Worm (Caenorhabditis elegans): ENCODE results near the gene clec-52.

clec-52 gene

DNA sequence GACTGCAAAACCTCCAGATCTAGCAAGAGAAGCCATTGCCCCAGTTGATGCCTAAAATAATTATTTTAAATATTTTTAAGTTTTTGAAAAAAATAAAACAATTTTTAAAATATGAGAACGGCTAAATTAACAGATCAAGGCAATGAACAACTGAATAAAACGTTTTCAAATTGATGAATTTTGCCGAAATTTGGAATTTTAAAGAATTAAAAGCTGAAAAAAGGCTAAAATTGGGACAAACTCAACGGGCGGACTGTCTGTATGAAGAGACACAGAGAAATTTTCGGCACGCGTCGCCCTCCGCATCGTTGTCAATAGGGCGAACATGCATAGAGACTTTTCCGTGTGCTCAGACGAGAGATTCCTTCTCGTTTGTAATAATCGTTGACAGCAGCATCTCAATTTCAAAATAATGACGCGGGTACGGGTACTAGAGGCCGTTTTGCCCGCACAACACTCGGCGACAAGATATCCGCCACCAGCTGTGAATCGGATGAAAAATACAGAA lies 32.5 kb downstream of the clec-52 start, which contains the start of the genes isp-1 and islo-1 (continued):
- TF ChIP-seq ceh-40 (GFP tag; IDR thresholded peaks at IDR 0.05) = no peak
- no peak for TF ChIP-seq cebp-2 (GFP tag; IDR thresholded peaks at IDR 0.05)
- no peak for TF ChIP-seq ztf-22 (GFP tag; optimal IDR thresholded peaks at IDR 0.05)
- TF ChIP-seq let-607 (tag; optimal IDR thresholded peaks at IDR 0.05) = no peak
- TF ChIP-seq F49E8.2 (tag; optimal IDR thresholded peaks at IDR 0.05; ENCODE audit: insufficient read depth) = peak; percentile 1
- TF ChIP-seq lir-1 (GFP tag; conservative IDR thresholded peaks at IDR 0.05) = no peak
- no peak for TF ChIP-seq rcor-1 (GFP tag; IDR thresholded peaks at IDR 0.05)
- no peak for TF ChIP-seq madf-10 (tag; optimal IDR thresholded peaks at IDR 0.05)
- no peak for TF ChIP-seq pha-4 (tag; optimal IDR thresholded peaks at IDR 0.05)
- TF ChIP-seq ceh-91 (GFP tag; IDR thresholded peaks at IDR 0.05) = 0 out of 2 replicates have a peak, but pooled peaks have one; percentile 19
- TF ChIP-seq rec-8 (tag; optimal IDR thresholded peaks at IDR 0.05) = no peak
- no peak for TF ChIP-seq xnd-1 (tag; optimal IDR thresholded peaks at IDR 0.05)
- TF ChIP-seq chd-7 (tag; optimal IDR thresholded peaks at IDR 0.05) = no peak
- TF ChIP-seq zfh-2 (GFP tag; conservative IDR thresholded peaks at IDR 0.05) = no peak
- no peak for TF ChIP-seq somi-1 (GFP tag; optimal IDR thresholded peaks at IDR 0.05)
- TF ChIP-seq bed-2 (GFP tag; IDR thresholded peaks at IDR 0.05) = no peak
- no peak for TF ChIP-seq ceh-58 (GFP tag; IDR thresholded peaks at IDR 0.05)
- TF ChIP-seq ekl-4 (GFP tag; IDR thresholded peaks at IDR 0.05) = no peak
- TF ChIP-seq nhr-120 (GFP tag; IDR thresholded peaks at IDR 0.05) = no peak
- TF ChIP-seq dox-1 (GFP tag; IDR thresholded peaks at IDR 0.05) = peak; percentile 45; the same call in 1 of the 2 replicates
- peak; percentile 38; the same call in 1 of the 2 replicates for TF ChIP-seq hmg-1.2 (GFP tag; IDR thresholded peaks at IDR 0.05)
- no peak for TF ChIP-seq ztf-3 (GFP tag; optimal IDR thresholded peaks at IDR 0.05)
- TF ChIP-seq nhr-80 (tag; optimal IDR thresholded peaks at IDR 0.05) = peak; percentile 57
- no peak for TF ChIP-seq B0261.1 (tag; optimal IDR thresholded peaks at IDR 0.05)
- no peak for TF ChIP-seq ceh-79 (tag; optimal IDR thresholded peaks at IDR 0.05)
- TF ChIP-seq ZK185.1 (tag; optimal IDR thresholded peaks at IDR 0.05; ENCODE audit: poor library complexity, severe bottlenecking) = no peak
- TF ChIP-seq madf-8 (GFP tag; conservative IDR thresholded peaks at IDR 0.05) = peak; percentile 13; the same call in 1 of the 2 replicates
- no peak for TF ChIP-seq lin-35 (GFP tag; optimal IDR thresholded peaks at IDR 0.05)
- TF ChIP-seq attf-6 (GFP tag; IDR thresholded peaks at IDR 0.05) = no peak
- TF ChIP-seq F10E7.11 (tag; optimal IDR thresholded peaks at IDR 0.05) = no peak
- TF ChIP-seq egl-18 (GFP tag; IDR thresholded peaks at IDR 0.05) = no peak
- no peak for TF ChIP-seq lag-1 (GFP tag; IDR thresholded peaks at IDR 0.05)
- peak; percentile 82 for TF ChIP-seq attf-5 (GFP tag; optimal IDR thresholded peaks at IDR 0.05)
- TF ChIP-seq ceh-100 (GFP tag; IDR thresholded peaks at IDR 0.05) = no peak
- no peak for TF ChIP-seq F22D6.2 (tag; optimal IDR thresholded peaks at IDR 0.05)
- TF ChIP-seq madf-6 (GFP tag; IDR thresholded peaks at IDR 0.05) = 0 out of 2 replicates have a peak, but pooled peaks have one; percentile 19
- no peak for TF ChIP-seq lin-40 (tag; optimal IDR thresholded peaks at IDR 0.05)
- no peak for TF ChIP-seq nhr-179 (tag; optimal IDR thresholded peaks at IDR 0.05)
- TF ChIP-seq hlh-26 (GFP tag; conservative IDR thresholded peaks at IDR 0.05) = no peak
- no peak for TF ChIP-seq B0019.2 (GFP tag; conservative IDR thresholded peaks at IDR 0.05)
- TF ChIP-seq hlh-12 (tag; optimal IDR thresholded peaks at IDR 0.05) = no peak
- no peak for TF ChIP-seq ccch-3 (GFP tag; optimal IDR thresholded peaks at IDR 0.05)
- no peak for TF ChIP-seq Y67H2A.10 (GFP tag; conservative IDR thresholded peaks at IDR 0.05)
- TF ChIP-seq aptf-3 (GFP tag; IDR thresholded peaks at IDR 0.05) = no peak
- peak; percentile 67 for TF ChIP-seq F23B12.7 (tag; optimal IDR thresholded peaks at IDR 0.05; ENCODE audit: insufficient read depth)
- no peak for TF ChIP-seq ztf-25 (GFP tag; IDR thresholded peaks at IDR 0.05)
- no peak for TF ChIP-seq Y53F4B.3 (GFP tag; IDR thresholded peaks at IDR 0.05)
- TF ChIP-seq akir-1 (GFP tag; optimal IDR thresholded peaks at IDR 0.05) = no peak
